Worm (Caenorhabditis elegans): ENCODE data around the gene sec-16A.1.

DNA sequence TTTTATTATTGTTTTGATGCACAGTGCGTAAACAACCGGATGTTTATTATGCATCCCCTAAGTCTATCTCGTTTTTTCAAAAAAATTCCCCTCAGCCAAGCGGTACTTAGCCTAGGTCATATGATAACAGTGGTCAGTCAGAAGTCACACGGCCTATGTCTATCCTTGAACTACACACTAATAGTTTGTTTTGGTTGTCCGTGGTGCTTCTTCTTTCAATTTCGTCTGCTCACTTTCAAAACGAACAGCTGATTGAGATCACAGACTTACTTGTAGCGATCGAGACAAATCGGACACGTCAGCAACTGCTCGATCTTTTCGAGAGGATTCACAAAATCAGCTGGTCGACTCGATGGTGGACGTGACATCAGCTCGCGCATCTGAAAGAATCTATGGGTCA is 27.3 kb downstream of the sec-16A.1 start:
- TF ChIP-seq ceh-36 (tag; optimal IDR thresholded peaks at IDR 0.05), result no peak
- TF ChIP-seq ama-1 (optimal IDR thresholded peaks at IDR 0.05), result no peak
